Worm (Caenorhabditis elegans): ENCODE results near the gene twk-28.

The twk-28 gene

DNA sequence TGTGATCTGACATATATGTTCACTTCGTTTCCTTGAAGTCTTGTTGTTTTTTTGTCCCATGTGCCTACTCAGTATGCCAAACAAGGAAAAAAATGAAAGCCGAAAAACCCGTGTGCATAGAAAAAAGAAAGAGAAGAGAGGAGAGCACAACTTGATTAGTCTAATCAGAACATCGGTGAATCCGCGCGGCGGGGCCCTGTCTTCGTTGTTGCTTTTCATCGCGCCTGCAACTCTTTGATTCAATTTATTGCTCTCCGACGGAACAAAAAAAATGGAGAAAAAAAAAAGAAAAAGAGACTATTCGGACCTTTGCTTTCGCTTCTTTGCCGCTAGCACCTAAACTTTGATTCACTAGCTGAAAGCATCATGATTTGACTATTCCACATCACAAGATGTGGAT lies 35.8 kb upstream of the twk-28 start:
- TF ChIP-seq hsf-1 (GFP tag; IDR thresholded peaks at IDR 0.05), result no peak
- no peak for TF ChIP-seq F57A8.1 (GFP tag; optimal IDR thresholded peaks at IDR 0.05)
- no peak for TF ChIP-seq ZK185.1 (tag; optimal IDR thresholded peaks at IDR 0.05; ENCODE audit: poor library complexity, severe bottlenecking)
- TF ChIP-seq somi-1 (GFP tag; optimal IDR thresholded peaks at IDR 0.05), result no peak

DNA sequence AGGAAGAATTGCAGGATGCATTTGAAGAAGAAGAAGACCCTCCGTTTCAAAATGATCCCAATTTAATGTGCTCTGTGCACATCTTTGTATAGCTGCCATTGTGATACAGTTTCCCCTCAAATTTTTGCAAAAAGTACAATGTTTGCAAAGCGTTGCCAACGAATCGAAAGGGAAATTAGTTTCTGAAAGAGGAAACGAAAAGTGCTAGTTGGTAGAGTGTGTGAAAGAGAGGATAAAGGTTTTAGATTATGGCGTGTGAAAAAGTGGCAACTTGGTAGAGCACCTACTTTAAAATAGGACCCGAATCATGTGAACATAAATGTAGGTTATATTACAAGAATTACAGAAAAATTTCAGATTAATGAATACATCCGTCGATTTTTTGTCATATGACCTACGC lies 32.5 kb upstream of the twk-28 start, which contains the start of gene C52B9.8:
TSS of gene C52B9.8 (minus strand) at position 101 of the 400 bp plus-strand sequence.
- TF ChIP-seq lir-1 (GFP tag; conservative IDR thresholded peaks at IDR 0.05) (no peak), madf-10 (tag; optimal IDR thresholded peaks at IDR 0.05) (no peak), C17E4.6 (GFP tag; IDR thresholded peaks at IDR 0.05) (no peak), ceh-27 (GFP tag; optimal IDR thresholded peaks at IDR 0.05) (no peak), lin-40 (tag; optimal IDR thresholded peaks at IDR 0.05) (no peak), ceh-79 (tag; optimal IDR thresholded peaks at IDR 0.05) (no peak), ceh-40 (GFP tag; IDR thresholded peaks at IDR 0.05) (no peak), attf-6 (GFP tag; IDR thresholded peaks at IDR 0.05) (no peak), lsl-1 (GFP tag; optimal IDR thresholded peaks at IDR 0.05) (no peak), nfyb-1 (GFP tag; IDR thresholded peaks at IDR 0.05) (no peak), hlh-12 (tag; optimal IDR thresholded peaks at IDR 0.05) (no peak), ztf-22 (GFP tag; optimal IDR thresholded peaks at IDR 0.05) (no peak), Y56A3A.18 (GFP tag; IDR thresholded peaks at IDR 0.05) (no peak), bed-1 (GFP tag; IDR thresholded peaks at IDR 0.05) (no peak)

DNA sequence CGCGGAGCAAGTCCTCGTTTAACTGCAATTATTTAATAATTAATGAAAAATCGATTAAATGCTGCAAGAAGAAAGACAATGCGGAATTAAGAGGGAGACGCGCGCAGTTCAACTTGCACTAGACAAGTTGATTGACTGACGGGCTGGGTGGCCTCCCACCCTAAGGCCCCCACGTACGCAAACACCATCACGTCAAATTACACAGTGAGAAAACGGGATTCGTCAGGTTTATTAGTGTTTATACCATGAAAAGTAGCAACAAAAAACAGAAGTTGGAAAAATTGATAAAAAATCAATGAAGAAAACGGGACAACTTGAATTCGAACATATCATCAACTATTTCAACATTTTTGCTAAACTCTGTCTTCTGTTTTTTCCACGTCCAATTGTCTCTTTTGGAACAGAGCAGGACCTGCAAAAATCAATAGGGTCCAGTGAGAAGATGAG lies 28.4 kb upstream of the twk-28 start:
- TF ChIP-seq attf-5 (GFP tag; optimal IDR thresholded peaks at IDR 0.05), result peak; percentile 39
- no peak for TF ChIP-seq nfyb-1 (GFP tag; IDR thresholded peaks at IDR 0.05)
- TF ChIP-seq nhr-80 (tag; optimal IDR thresholded peaks at IDR 0.05), result peak; percentile 81
- peak; percentile 11 to 20 for TF ChIP-seq let-607 (tag; optimal IDR thresholded peaks at IDR 0.05)

DNA sequence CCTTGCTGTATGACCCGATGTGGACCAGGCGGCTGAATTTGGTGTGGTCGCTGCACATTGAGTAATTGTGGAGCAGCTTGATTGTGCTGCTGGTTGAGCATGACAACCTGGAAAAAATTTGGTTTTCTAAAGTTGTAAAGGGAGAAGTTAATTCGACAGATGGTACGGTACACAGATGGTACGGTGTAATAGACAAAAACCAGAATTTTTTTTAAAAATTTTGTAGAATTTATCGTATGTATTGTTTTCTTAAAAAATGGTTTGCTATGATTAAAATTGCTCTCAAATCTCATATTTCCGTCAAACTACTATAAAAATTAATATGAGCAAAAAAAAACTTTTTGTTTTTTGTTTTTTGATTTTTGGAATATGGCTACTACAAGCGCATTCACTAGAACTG lies 27.7 kb upstream of the twk-28 start, which contains the start of gene pqn-15:
TSS of gene pqn-15 (minus strand) at position 101 of the 400 bp plus-strand sequence.
- TF ChIP-seq madf-10 (tag; optimal IDR thresholded peaks at IDR 0.05), result no peak
- no peak for TF ChIP-seq ztf-28 (GFP tag; IDR thresholded peaks at IDR 0.05)
- no peak for TF ChIP-seq B0336.3 (GFP tag; IDR thresholded peaks at IDR 0.05)

DNA sequence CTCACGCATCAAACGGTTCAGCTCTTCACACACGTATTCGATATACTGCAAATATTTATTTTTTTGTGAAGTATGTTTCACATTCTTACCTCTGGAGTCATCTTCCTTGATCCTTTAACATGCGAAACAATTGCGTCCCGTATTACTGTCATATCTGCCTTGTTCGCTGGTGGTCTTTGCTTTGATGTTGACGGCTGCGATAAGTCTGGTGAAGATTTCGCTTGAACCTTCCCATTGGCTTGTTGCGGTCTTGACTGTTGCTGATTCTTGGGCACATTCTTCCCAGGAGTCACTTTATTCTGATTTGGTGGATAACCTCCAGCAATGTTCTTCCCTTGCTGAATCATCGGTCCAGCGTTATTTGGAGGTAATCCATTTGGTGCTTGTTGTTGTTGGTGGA lies 24.1 kb upstream of the twk-28 start:
- TF ChIP-seq F55B11.4 (tag; optimal IDR thresholded peaks at IDR 0.05; ENCODE audit: borderline replicate concordance, insufficient read depth), result no peak
- no peak for TF ChIP-seq rec-8 (tag; optimal IDR thresholded peaks at IDR 0.05)
- TF ChIP-seq let-607 (tag; optimal IDR thresholded peaks at IDR 0.05), result no peak
- TF ChIP-seq aptf-2 (GFP tag; conservative IDR thresholded peaks at IDR 0.05), result no peak
- TF ChIP-seq F49E8.2 (tag; optimal IDR thresholded peaks at IDR 0.05; ENCODE audit: insufficient read depth), result no peak
- no peak for TF ChIP-seq Y95B8A.8 (GFP tag; IDR thresholded peaks at IDR 0.05)
- no peak for TF ChIP-seq lin-35 (GFP tag; optimal IDR thresholded peaks at IDR 0.05)
- no peak for TF ChIP-seq bed-1 (GFP tag; IDR thresholded peaks at IDR 0.05)
- TF ChIP-seq die-1 (tag; optimal IDR thresholded peaks at IDR 0.05), result no peak

DNA sequence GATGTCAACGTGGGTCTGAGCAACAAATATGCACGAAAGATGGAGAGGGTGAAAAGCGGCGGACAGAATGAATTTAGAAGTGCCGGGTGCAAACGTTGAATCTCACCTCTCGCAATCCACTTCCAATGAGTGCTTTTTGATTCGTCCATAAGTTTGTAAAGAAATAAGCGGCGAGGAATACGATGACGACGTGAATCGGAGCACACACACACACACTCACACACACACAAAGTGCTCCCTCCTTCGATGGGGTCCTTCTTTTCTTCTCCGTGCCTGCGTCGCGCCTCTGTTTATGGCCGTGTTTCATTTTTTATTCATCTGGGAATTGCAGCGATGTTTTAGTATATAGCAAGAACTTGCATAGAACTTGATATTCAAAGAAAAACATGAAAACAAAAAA lies 18.3 kb upstream of the twk-28 start, which contains the start of gene paf-2:
TSS of gene paf-2 (minus strand) at position 290 of the 400 bp plus-strand sequence.
- no peak for TF ChIP-seq fkh-3 (tag; optimal IDR thresholded peaks at IDR 0.05)
- peak; percentile 40 for TF ChIP-seq ceh-27 (GFP tag; optimal IDR thresholded peaks at IDR 0.05)
- TF ChIP-seq F33H1.4 (GFP tag; IDR thresholded peaks at IDR 0.05), result no peak
- no peak for TF ChIP-seq cebp-2 (GFP tag; IDR thresholded peaks at IDR 0.05)
- TF ChIP-seq lin-35 (GFP tag; optimal IDR thresholded peaks at IDR 0.05), result no peak
- TF ChIP-seq F10E7.11 (tag; optimal IDR thresholded peaks at IDR 0.05), result no peak
- TF ChIP-seq sptf-2 (GFP tag; optimal IDR thresholded peaks at IDR 0.05), result no peak
